Worm (Caenorhabditis elegans) whole organism, L4/young adult: ENCODE measurements around the gene srx-9.

Experiments
- dao-5 ChIP-seq: sonication (generic microtip); optimal IDR thresholded peaks from 2 replicates; lab custom pipeline; 2016; ENCODE audit warnings: missing genotype, missing genetic modification characterization, moderate library complexity, missing compliant biosample characterization
- him-1 ChIP-seq: sonication (generic microtip); optimal IDR thresholded peaks from 2 replicates; lab custom pipeline; 2016; ENCODE audit warnings: missing genotype, missing genetic modification reagents, missing genetic modification characterization, missing compliant biosample characterization

ce11 chrV:7431016-7431415 is 35.8 kb upstream of the srx-9 start, which contains the start of gene srw-71:
- TF ChIP-seq dao-5 (no peak), him-1 (tag; lab: Kevin White, UChicago) (no peak)
